Worm (Caenorhabditis elegans) whole organism, mixed stage, embryonic: ENCODE measurements around the gene rbm-25.

Experiments
- blmp-1 ChIP-seq: fragments of 150-350 bp; optimal IDR thresholded peaks from 2 replicates; lab custom pipeline; 2014; ENCODE audit warnings: missing biosample characterization, missing genetic modification characterization
- drap-1 ChIP-seq: fragments of 200-800 bp; sonication (Bioruptor generic); optimal IDR thresholded peaks from 3 replicates; lab custom pipeline; 2018; ENCODE audit warnings: mild to moderate bottlenecking, missing genetic modification characterization, missing compliant biosample characterization
- elt-1 ChIP-seq: sonication (generic microtip); optimal IDR thresholded peaks from 2 replicates; lab custom pipeline; 2017; ENCODE audit warnings: missing genetic modification characterization, mild to moderate bottlenecking, missing compliant biosample characterization, antibody characterized with exemption, moderate library complexity, borderline replicate concordance; ENCODE audit not compliant: insufficient read depth
- lin-32 ChIP-seq: fragments of 200-800 bp; sonication (Bioruptor generic); optimal IDR thresholded peaks from 2 replicates; lab custom pipeline; 2018; ENCODE audit warnings: mild to moderate bottlenecking, missing genetic modification characterization, missing compliant biosample characterization
- mep-1 ChIP-seq: fragments of 150-350 bp; optimal IDR thresholded peaks from 2 replicates; lab custom pipeline; 2017; ENCODE audit warnings: missing biosample characterization, missing genetic modification reagents, missing genetic modification characterization, inconsistent platforms
- nhr-12 ChIP-seq: fragments of 150-350 bp; optimal IDR thresholded peaks from 2 replicates; lab custom pipeline; 2014; ENCODE audit warnings: missing biosample characterization, missing genetic modification characterization
- nhr-237 ChIP-seq: fragments of 150-350 bp; optimal IDR thresholded peaks from 2 replicates; lab custom pipeline; 2014; ENCODE audit warnings: missing biosample characterization, missing genetic modification characterization
- nhr-28 ChIP-seq: fragments of 150-350 bp; optimal IDR thresholded peaks from 2 replicates; lab custom pipeline; 2014; ENCODE audit warnings: missing biosample characterization, missing genetic modification characterization
- nhr-76 ChIP-seq: sonication (generic microtip); optimal IDR thresholded peaks from 2 replicates; lab custom pipeline; 2017; ENCODE audit warnings: missing biosample characterization, missing genetic modification characterization
- snpc-4 ChIP-seq: fragments of 150-350 bp; optimal IDR thresholded peaks from 2 replicates; lab custom pipeline; 2014; ENCODE audit warnings: missing biosample characterization, missing genetic modification characterization
- tbx-8 ChIP-seq: fragments of 200-800 bp; sonication (Bioruptor generic); optimal IDR thresholded peaks from 2 replicates; lab custom pipeline; 2018; ENCODE audit warnings: mild to moderate bottlenecking, missing genetic modification characterization, moderate library complexity, missing compliant biosample characterization
- unc-62 ChIP-seq: fragments of 150-350 bp; optimal IDR thresholded peaks from 2 replicates; lab custom pipeline; 2014; ENCODE audit warnings: missing biosample characterization, missing genetic modification reagents, missing genetic modification characterization
- ztf-11 ChIP-seq: fragments of 150-350 bp; optimal IDR thresholded peaks from 2 replicates; lab custom pipeline; 2014; ENCODE audit warnings: missing biosample characterization, missing genetic modification characterization

ce11 chrV:12491070-12491643 is 6.9 kb upstream of the rbm-25 start:
- no peak for TF ChIP-seq elt-1 (tag; lab: Kevin White, UChicago)
- no peak for TF ChIP-seq tbx-8 (GFP tag; lab: Kevin White, UChicago)
- TF ChIP-seq ztf-11 (tag; lab: Kevin White, UChicago) = no peak
- no peak for TF ChIP-seq unc-62 (GFP tag; lab: Kevin White, UChicago)
- TF ChIP-seq nhr-76 = no peak
- no peak for TF ChIP-seq nhr-12 (tag; lab: Kevin White, UChicago)
- TF ChIP-seq snpc-4 (tag; lab: Kevin White, UChicago) = no peak
- no peak for TF ChIP-seq drap-1
- no peak for TF ChIP-seq nhr-28 (tag; lab: Kevin White, UChicago)
- TF ChIP-seq lin-32 (GFP tag; lab: Kevin White, UChicago) = no peak
- TF ChIP-seq blmp-1 (tag; lab: Kevin White, UChicago) = no peak
- no peak for TF ChIP-seq mep-1
- no peak for TF ChIP-seq nhr-237 (tag; lab: Kevin White, UChicago)
